Worm (Caenorhabditis elegans): Measurements from ENCODE around the gene F35F11.2.

The F35F11.2 gene

ce11 chrIV:4083094-4083493 is 43.0 kb downstream of the F35F11.2 start:
- no peak for TF ChIP-seq unc-55 (GFP tag; optimal IDR thresholded peaks at IDR 0.05)
- no peak for TF ChIP-seq crh-2 (tag; optimal IDR thresholded peaks at IDR 0.05)
- TF ChIP-seq nhr-25 (tag; optimal IDR thresholded peaks at IDR 0.05): no peak
- TF ChIP-seq F13H6.1 (tag; optimal IDR thresholded peaks at IDR 0.05): no peak
- TF ChIP-seq nhr-129 (tag; optimal IDR thresholded peaks at IDR 0.05): no peak
- TF ChIP-seq nhr-21 (tag; optimal IDR thresholded peaks at IDR 0.05): no peak
- no peak for TF ChIP-seq mab-5 (tag; optimal IDR thresholded peaks at IDR 0.05)
- TF ChIP-seq sma-3 (GFP tag; optimal IDR thresholded peaks at IDR 0.05): no peak
- TF ChIP-seq nhr-237 (tag; optimal IDR thresholded peaks at IDR 0.05): no peak
- no peak for TF ChIP-seq nhr-77 (tag; optimal IDR thresholded peaks at IDR 0.05)
- no peak for TF ChIP-seq ceh-82 (tag; optimal IDR thresholded peaks at IDR 0.05)

- TF ChIP-seq Y55F3AM.14 (GFP tag; optimal IDR thresholded peaks at IDR 0.05) (no peak), nhr-6 (tag; optimal IDR thresholded peaks at IDR 0.05) (no peak)
Observed at ce11 chrIV:4084109-4084508, 44.0 kb downstream of the F35F11.2 start, which contains the start of gene C35B1.5. Gene C35B1.5 (minus strand): TSS chrIV:4084209.

ce11 chrIV:4085022-4085421 is 44.9 kb downstream of the F35F11.2 start:
- no peak for TF ChIP-seq ceh-82 (tag; optimal IDR thresholded peaks at IDR 0.05)
- TF ChIP-seq alr-1 (tag; optimal IDR thresholded peaks at IDR 0.05): no peak
- TF ChIP-seq nhr-25 (tag; optimal IDR thresholded peaks at IDR 0.05): peak; percentile 14
- TF ChIP-seq lsy-2 (tag; optimal IDR thresholded peaks at IDR 0.05): peak in 1 of 2 experiments; percentile 5
- TF ChIP-seq crh-2 (tag; optimal IDR thresholded peaks at IDR 0.05): peak; percentile 64
- TF ChIP-seq ztf-11 (tag; optimal IDR thresholded peaks at IDR 0.05): no peak
- TF ChIP-seq blmp-1 (tag; optimal IDR thresholded peaks at IDR 0.05; ENCODE audit: insufficient read depth): peak; percentile 26
- peak; percentile 68 for TF ChIP-seq nhr-129 (tag; optimal IDR thresholded peaks at IDR 0.05)
- TF ChIP-seq mbf-1 (tag; optimal IDR thresholded peaks at IDR 0.05): no peak
- TF ChIP-seq unc-39 (tag; optimal IDR thresholded peaks at IDR 0.05): no peak
- no peak for TF ChIP-seq sem-4 (tag; optimal IDR thresholded peaks at IDR 0.05)
- no peak for TF ChIP-seq peb-1 (tag; optimal IDR thresholded peaks at IDR 0.05)
- TF ChIP-seq unc-55 (GFP tag; optimal IDR thresholded peaks at IDR 0.05): no peak
- no peak for TF ChIP-seq unc-62 (GFP tag; optimal IDR thresholded peaks at IDR 0.05)
- peak; percentile 2 for TF ChIP-seq gmeb-1 (tag; optimal IDR thresholded peaks at IDR 0.05)
- no peak for TF ChIP-seq F13H6.1 (tag; optimal IDR thresholded peaks at IDR 0.05)
- no peak for TF ChIP-seq lin-11 (tag; optimal IDR thresholded peaks at IDR 0.05)
- peak; percentile 11 for TF ChIP-seq sma-9 (GFP tag; optimal IDR thresholded peaks at IDR 0.05)
- no peak for TF ChIP-seq sma-9 (tag; optimal IDR thresholded peaks at IDR 0.05)
- TF ChIP-seq ceh-16 (tag; optimal IDR thresholded peaks at IDR 0.05): no peak
- TF ChIP-seq nhr-12 (tag; optimal IDR thresholded peaks at IDR 0.05): no peak
- no peak for TF ChIP-seq R02D3.7 (tag; optimal IDR thresholded peaks at IDR 0.05)
- no peak for TF ChIP-seq ztf-4 (tag; optimal IDR thresholded peaks at IDR 0.05)
- TF ChIP-seq Y55F3AM.14 (GFP tag; optimal IDR thresholded peaks at IDR 0.05): no peak
- TF ChIP-seq fos-1 (tag; optimal IDR thresholded peaks at IDR 0.05): peak; percentile 72
- TF ChIP-seq skn-1 (tag; optimal IDR thresholded peaks at IDR 0.05): peak; percentile 96
- TF ChIP-seq zag-1 (tag; optimal IDR thresholded peaks at IDR 0.05): no peak
- no peak for TF ChIP-seq nhr-11 (tag; optimal IDR thresholded peaks at IDR 0.05)
- TF ChIP-seq sma-3 (GFP tag; optimal IDR thresholded peaks at IDR 0.05): peak; percentile 45

ce11 chrIV:4085787-4086262 is 45.7 kb downstream of the F35F11.2 start, which contains the start of gene C35B1.2:
Gene C35B1.2 (plus strand): TSS chrIV:4086212.
- TF ChIP-seq nhr-25 (tag; optimal IDR thresholded peaks at IDR 0.05): no peak
- no peak for TF ChIP-seq ztf-4 (tag; optimal IDR thresholded peaks at IDR 0.05)
- TF ChIP-seq sem-4 (tag; optimal IDR thresholded peaks at IDR 0.05): no peak
- peak in 1 of 2 experiments; percentile 57 for TF ChIP-seq lsy-2 (tag; optimal IDR thresholded peaks at IDR 0.05)
- TF ChIP-seq peb-1 (tag; optimal IDR thresholded peaks at IDR 0.05): no peak
- TF ChIP-seq alr-1 (tag; optimal IDR thresholded peaks at IDR 0.05): no peak
- TF ChIP-seq C34F6.9 (tag; optimal IDR thresholded peaks at IDR 0.05): peak; percentile 20
- peak; percentile 37 for TF ChIP-seq sma-3 (GFP tag; optimal IDR thresholded peaks at IDR 0.05)
- no peak for TF ChIP-seq nhr-11 (tag; optimal IDR thresholded peaks at IDR 0.05)
- no peak for TF ChIP-seq skn-1 (tag; optimal IDR thresholded peaks at IDR 0.05)
- no peak for TF ChIP-seq ceh-82 (tag; optimal IDR thresholded peaks at IDR 0.05)
- no peak for TF ChIP-seq Y55F3AM.14 (GFP tag; optimal IDR thresholded peaks at IDR 0.05)
- no peak for TF ChIP-seq unc-39 (tag; optimal IDR thresholded peaks at IDR 0.05)
- TF ChIP-seq nhr-129 (tag; optimal IDR thresholded peaks at IDR 0.05): no peak
- TF ChIP-seq nhr-21 (tag; optimal IDR thresholded peaks at IDR 0.05): no peak
- TF ChIP-seq nhr-23 (tag; optimal IDR thresholded peaks at IDR 0.05): no peak
- TF ChIP-seq nhr-12 (tag; optimal IDR thresholded peaks at IDR 0.05): no peak
- TF ChIP-seq crh-2 (tag; optimal IDR thresholded peaks at IDR 0.05): peak; percentile 61
- no peak for TF ChIP-seq nhr-237 (tag; optimal IDR thresholded peaks at IDR 0.05)
- TF ChIP-seq R02D3.7 (tag; optimal IDR thresholded peaks at IDR 0.05): no peak
- no peak for TF ChIP-seq snpc-4 (tag; optimal IDR thresholded peaks at IDR 0.05)
- TF ChIP-seq unc-55 (GFP tag; optimal IDR thresholded peaks at IDR 0.05): peak; percentile 39
- no peak for TF ChIP-seq elt-1 (tag; optimal IDR thresholded peaks at IDR 0.05)
